Fruit fly (Drosophila melanogaster) whole organism, embryonic: ENCODE results near the gene puc.

Experiments
- Asciz ChIP-seq: fragments of 200-800 bp; sonication (Bioruptor generic); optimal IDR thresholded peaks from 2 replicates; lab custom pipeline; 2017; ENCODE audit warnings: missing biosample characterization, mild to moderate bottlenecking, missing genetic modification characterization, missing genetic modification reagents
- CG12219 ChIP-seq: fragments of 200-800 bp; sonication (Bioruptor generic); optimal IDR thresholded peaks from 3 replicates; lab custom pipeline; 2018; ENCODE audit warnings: missing biosample characterization, mild to moderate bottlenecking, missing genetic modification characterization
- CG12299 ChIP-seq: fragments of 200-800 bp; sonication (Bioruptor generic); optimal IDR thresholded peaks from 2 replicates; lab custom pipeline; 2018; ENCODE audit warnings: missing biosample characterization, mild to moderate bottlenecking, missing genetic modification characterization
- hb ChIP-seq: fragments of 200-800 bp; sonication (Bioruptor generic); IDR thresholded peaks from 3 replicates; pipeline ENCODE4 v1.3.6; 2022; ENCODE audit warnings: missing biosample characterization, missing genetic modification characterization; ENCODE audit not compliant: partially characterized antibody
- ind ChIP-seq: fragments of 200-800 bp; sonication (Bioruptor generic); optimal IDR thresholded peaks from 3 replicates; lab custom pipeline; 2016; ENCODE audit warnings: missing biosample characterization, missing genetic modification characterization
- pnt ChIP-seq: fragments of 200-800 bp; sonication (Bioruptor generic); optimal IDR thresholded peaks from 3 replicates; lab custom pipeline; 2016; ENCODE audit warnings: missing biosample characterization, missing genetic modification characterization
- sd ChIP-seq: fragments of 200-800 bp; sonication (Bioruptor generic); optimal IDR thresholded peaks from 3 replicates; lab custom pipeline; 2018; ENCODE audit warnings: missing biosample characterization, mild to moderate bottlenecking, missing genetic modification characterization, moderate library complexity
- sens ChIP-seq: fragments of 200-800 bp; sonication (Bioruptor generic); peaks from one replicate; lab custom pipeline; 2016; ENCODE audit warnings: missing biosample characterization, missing genetic modification characterization
- sim ChIP-seq: fragments of 200-800 bp; sonication (Bioruptor generic); IDR thresholded peaks from 2 replicates; pipeline ENCODE4 v1.3.6; 2022; ENCODE audit warnings: missing biosample characterization, missing genetic modification characterization

- TF ChIP-seq CG12299 (no peak), sd (no peak), sim (no peak), pnt (GFP tag; lab: Kevin White, UChicago) (no peak), ind (GFP tag; lab: Kevin White, UChicago) (no peak), CG12219 (GFP tag; lab: Kevin White, UChicago) (no peak), Asciz (GFP tag; lab: Kevin White, UChicago) (no peak), hb (no peak), sens (GFP tag; lab: Kevin White, UChicago) (no peak)
Measured at dm6 chr3R:8152578-8153191, 47.6 kb downstream of the puc start.
